Fruit fly (Drosophila melanogaster) whole organism, embryonic: ENCODE data around the gene dyl.

ENCODE experiments used
- CG4424 ChIP-seq: fragments of 200-800 bp; sonication (Bioruptor generic); optimal IDR thresholded peaks from 3 replicates; lab custom pipeline; 2016; ENCODE audit warnings: missing biosample characterization, missing genetic modification characterization
- D ChIP-seq, 2 experiments: fragments of 200-800 bp in 1 of 2; fragments of >200 bp in 1 of 2; sonication (Bioruptor generic) in 1 of 2; optimal IDR thresholded peaks; 2 replicates in 1 of 2; 3 replicates in 1 of 2; lab custom pipeline; 2017; ENCODE audit warnings: mild to moderate bottlenecking in 1 of 2, missing biosample characterization in 1 of 2, missing genetic modification characterization in 1 of 2, missing genetic modification reagents in 1 of 2
- chif ChIP-seq, 2 experiments: fragments of 200-800 bp; sonication (Bioruptor generic); optimal IDR thresholded peaks; 3 replicates each; lab custom pipeline; 2016; ENCODE audit warnings: missing biosample characterization in 2 of 2, missing genetic modification characterization in 2 of 2
- croc ChIP-seq: fragments of 200-800 bp; sonication (Bioruptor generic); conservative IDR thresholded peaks from 3 replicates; pipeline ENCODE4 v1.3.6; 2022; ENCODE audit warnings: missing biosample characterization, missing genetic modification characterization
- dan ChIP-seq: fragments of 200-800 bp; sonication (Bioruptor generic); IDR thresholded peaks from 2 replicates; pipeline ENCODE4 v1.3.6; 2022; ENCODE audit warnings: missing biosample characterization, missing genetic modification characterization

DNA sequence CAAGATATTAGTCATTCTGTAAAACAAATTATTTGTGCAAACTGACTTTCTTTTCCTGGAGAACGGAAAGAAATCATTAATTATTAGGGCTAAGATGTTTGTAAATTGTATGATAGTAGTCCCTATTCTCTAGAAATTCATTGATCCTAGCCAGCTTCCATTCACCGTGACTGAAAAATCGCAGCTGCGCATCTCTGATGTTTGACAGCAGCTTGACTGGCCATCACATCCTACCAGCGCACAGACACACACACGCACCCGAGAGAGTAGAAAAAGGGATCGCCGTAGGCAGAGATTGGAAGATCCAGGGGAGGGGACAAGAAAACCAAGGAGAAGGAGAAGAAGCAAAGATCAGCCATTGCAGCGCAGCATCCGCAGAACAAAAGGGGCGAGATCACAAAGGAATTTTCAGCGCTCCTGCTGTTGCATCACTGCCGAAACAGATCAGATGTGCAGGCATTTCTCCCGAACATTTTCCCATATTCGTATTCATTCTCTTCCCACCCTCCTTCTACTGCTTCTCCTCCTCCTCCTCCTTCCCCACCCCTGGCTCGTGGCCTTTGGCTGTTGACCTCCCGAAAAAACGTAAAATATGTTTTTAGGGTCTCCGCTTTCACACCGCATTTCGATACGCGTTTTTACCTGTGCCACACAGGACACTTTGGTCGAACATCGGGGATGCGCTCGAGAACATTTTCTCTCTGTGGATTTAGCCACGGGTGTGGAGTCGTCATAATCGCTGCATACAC lies 54.5 kb downstream of the dyl start:
- TF ChIP-seq CG4424 (GFP tag; lab: Kevin White, UChicago), result no peak
- no peak for TF ChIP-seq croc (GFP tag; lab: Robert Waterston, UW)
- TF ChIP-seq chif (GFP tag; optimal IDR thresholded peaks at IDR 0.05; lab: Kevin White, UChicago), result no peak
- TF ChIP-seq dan (GFP tag; lab: Robert Waterston, UW), result no peak
- TF ChIP-seq D (optimal IDR thresholded peaks at IDR 0.05; lab: Kevin White, UChicago), result peak; percentile 98
- TF ChIP-seq D (GFP tag; optimal IDR thresholded peaks at IDR 0.05; lab: Kevin White, UChicago), result no peak
